Worm (Caenorhabditis elegans) whole organism, L4/young adult: Measurements from ENCODE around the gene swsn-7.

Source experiments
- W03F9.2 ChIP-seq: fragments of 150-350 bp; optimal IDR thresholded peaks from 2 replicates; lab custom pipeline; 2014; ENCODE audit warnings: missing biosample characterization, missing genetic modification characterization
- dao-5 ChIP-seq: sonication (generic microtip); optimal IDR thresholded peaks from 2 replicates; lab custom pipeline; 2016; ENCODE audit warnings: missing genotype, missing genetic modification characterization, moderate library complexity, missing compliant biosample characterization
- him-1 ChIP-seq: sonication (generic microtip); optimal IDR thresholded peaks from 2 replicates; lab custom pipeline; 2016; ENCODE audit warnings: missing genotype, missing genetic modification reagents, missing genetic modification characterization, missing compliant biosample characterization

ce11 chrII:8022461-8022860, 5.1 kb downstream of the swsn-7 start, which contains the start of gene hda-2:
- no peak for TF ChIP-seq W03F9.2
- TF ChIP-seq him-1 = no peak
- no peak for TF ChIP-seq dao-5 (tag; lab: Kevin White, UChicago)
